Fruit fly (Drosophila melanogaster) Kc167 (cell line): ENCODE data around the gene klar.

Experiments
- Myc ChIP-seq: fragments of >200 bp; optimal IDR thresholded peaks from 2 replicates; lab custom pipeline; 2017; ENCODE audit warnings: missing external identifiers
- Sin3A ChIP-seq: fragments of >200 bp; optimal IDR thresholded peaks from 2 replicates; lab custom pipeline; 2018; ENCODE audit warnings: missing external identifiers
- h ChIP-seq: fragments of >200 bp; optimal IDR thresholded peaks from 3 replicates; lab custom pipeline; 2018; ENCODE audit warnings: missing external identifiers
- insv ChIP-seq: fragments of >200 bp; optimal IDR thresholded peaks from 3 replicates; lab custom pipeline; 2018; ENCODE audit warnings: missing external identifiers
- psq ChIP-seq: fragments of >200 bp; optimal IDR thresholded peaks from 2 replicates; lab custom pipeline; 2017; ENCODE audit warnings: missing external identifiers
- ttk ChIP-seq: sonication (Bioruptor generic); optimal IDR thresholded peaks from 2 replicates; lab custom pipeline; 2017; ENCODE audit warnings: missing external identifiers

klar gene

dm6 chr3L:440249-440648 lies 100.2 kb downstream of the klar start:
- TF ChIP-seq insv, result no peak
- TF ChIP-seq Myc (lab: Kevin White, UChicago), result no peak
- TF ChIP-seq h (lab: Kevin White, UChicago), result no peak
- TF ChIP-seq Sin3A, result no peak

dm6 chr3L:439538-439937 lies 100.9 kb downstream of the klar start:
- TF ChIP-seq ttk (lab: Kevin White, UChicago) (no peak), Myc (lab: Kevin White, UChicago) (no peak), h (lab: Kevin White, UChicago) (no peak), Sin3A (no peak), psq (no peak)

dm6 chr3L:438297-438696 lies 102.1 kb downstream of the klar start:
- TF ChIP-seq ttk (lab: Kevin White, UChicago) (no peak), h (lab: Kevin White, UChicago) (no peak), Myc (lab: Kevin White, UChicago) (no peak), Sin3A (no peak), psq (no peak), insv (no peak)

dm6 chr3L:437607-438006 lies 102.8 kb downstream of the klar start:
- TF ChIP-seq psq, result no peak
- TF ChIP-seq h (lab: Kevin White, UChicago), result no peak
- TF ChIP-seq Sin3A, result no peak
- TF ChIP-seq ttk (lab: Kevin White, UChicago), result no peak
- TF ChIP-seq Myc (lab: Kevin White, UChicago), result no peak
- TF ChIP-seq insv, result no peak

dm6 chr3L:433806-434205 lies 106.6 kb downstream of the klar start, which contains the start of gene CG13891:
Gene CG13891 (minus strand): TSS chr3L:433906.
- TF ChIP-seq h (lab: Kevin White, UChicago) (no peak), psq (no peak), Sin3A (no peak)

dm6 chr3L:433354-433753 lies 107.1 kb downstream of the klar start:
- TF ChIP-seq psq (no peak), insv (no peak), Myc (lab: Kevin White, UChicago) (no peak), Sin3A (no peak), ttk (lab: Kevin White, UChicago) (no peak), h (lab: Kevin White, UChicago) (no peak)

dm6 chr3L:432565-432964 lies 107.8 kb downstream of the klar start:
- no peak for TF ChIP-seq h (lab: Kevin White, UChicago)
- TF ChIP-seq psq, result no peak
- no peak for TF ChIP-seq insv
- TF ChIP-seq Sin3A, result no peak
- TF ChIP-seq Myc (lab: Kevin White, UChicago), result no peak
- no peak for TF ChIP-seq ttk (lab: Kevin White, UChicago)

- TF ChIP-seq Myc (lab: Kevin White, UChicago) (no peak), insv (no peak), Sin3A (no peak), psq (no peak), h (lab: Kevin White, UChicago) (no peak), ttk (lab: Kevin White, UChicago) (no peak)
Measured at dm6 chr3L:424565-424964, 115.8 kb downstream of the klar start.

dm6 chr3L:420656-421055 lies 119.8 kb downstream of the klar start:
- TF ChIP-seq Myc (lab: Kevin White, UChicago), result no peak
- no peak for TF ChIP-seq ttk (lab: Kevin White, UChicago)
- TF ChIP-seq insv, result no peak
- TF ChIP-seq Sin3A, result no peak
- no peak for TF ChIP-seq h (lab: Kevin White, UChicago)
- no peak for TF ChIP-seq psq

- no peak for TF ChIP-seq h (lab: Kevin White, UChicago)
Measured at dm6 chr3L:416329-416728, 124.1 kb downstream of the klar start.

dm6 chr3L:409791-410190 lies 130.6 kb downstream of the klar start:
- TF ChIP-seq Sin3A (no peak), insv (no peak), psq (no peak), Myc (lab: Kevin White, UChicago) (no peak), h (lab: Kevin White, UChicago) (no peak), ttk (lab: Kevin White, UChicago) (no peak)

dm6 chr3L:400252-400651 lies 140.2 kb downstream of the klar start:
- no peak for TF ChIP-seq Myc (lab: Kevin White, UChicago)
- no peak for TF ChIP-seq insv
- no peak for TF ChIP-seq Sin3A
- TF ChIP-seq ttk (lab: Kevin White, UChicago), result no peak
- no peak for TF ChIP-seq h (lab: Kevin White, UChicago)
- no peak for TF ChIP-seq psq

dm6 chr3L:395192-395591 lies 145.2 kb downstream of the klar start:
- TF ChIP-seq insv (no peak), ttk (lab: Kevin White, UChicago) (no peak), h (lab: Kevin White, UChicago) (no peak), Myc (lab: Kevin White, UChicago) (no peak), psq (no peak)

- no peak for TF ChIP-seq h (lab: Kevin White, UChicago)
- no peak for TF ChIP-seq psq
- TF ChIP-seq ttk (lab: Kevin White, UChicago), result no peak
- TF ChIP-seq Sin3A, result no peak
Measured at dm6 chr3L:392622-393159, 147.7 kb downstream of the klar start, which contains the start of gene trh. Gene trh (minus strand): TSS chr3L:392633.
